Worm (Caenorhabditis elegans) whole organism, early embryonic: ENCODE data around the gene T24C12.4.

Experiments
- B0310.2 ChIP-seq: sonication (generic microtip); optimal IDR thresholded peaks from 2 replicates; lab custom pipeline; 2016; ENCODE audit warnings: mild to moderate bottlenecking, missing genetic modification characterization, missing compliant biosample characterization
- F13C5.2 ChIP-seq: sonication (generic microtip); optimal IDR thresholded peaks from 2 replicates; lab custom pipeline; 2017; ENCODE audit warnings: mild to moderate bottlenecking, missing genetic modification characterization, inconsistent platforms, missing compliant biosample characterization
- aly-1 ChIP-seq: sonication (generic microtip); optimal IDR thresholded peaks from 2 replicates; lab custom pipeline; 2016; ENCODE audit warnings: missing genetic modification characterization, missing compliant biosample characterization
- ama-1 ChIP-seq: fragments of 150-350 bp; optimal IDR thresholded peaks from 2 replicates; lab custom pipeline; 2014
- ceh-13 ChIP-seq: fragments of 200-800 bp; sonication (Bioruptor generic); optimal IDR thresholded peaks from 2 replicates; lab custom pipeline; 2018; ENCODE audit warnings: mild to moderate bottlenecking, missing genetic modification characterization, missing compliant biosample characterization
- ceh-36 ChIP-seq: sonication (generic microtip); optimal IDR thresholded peaks from 2 replicates; lab custom pipeline; 2016; ENCODE audit warnings: missing genetic modification characterization, inconsistent platforms, missing compliant biosample characterization
- ets-7 ChIP-seq: sonication (generic microtip); optimal IDR thresholded peaks from 2 replicates; lab custom pipeline; 2016; ENCODE audit warnings: missing genotype, missing genetic modification characterization, missing compliant biosample characterization
- flt-1 ChIP-seq: fragments of 200-800 bp; sonication (Bioruptor generic); IDR thresholded peaks from 2 replicates; pipeline ENCODE4 v1.3.6; 2022; ENCODE audit warnings: missing genetic modification characterization, missing compliant biosample characterization
- hmbx-1 ChIP-seq: sonication (generic microtip); optimal IDR thresholded peaks from 2 replicates; lab custom pipeline; 2016; ENCODE audit warnings: mild to moderate bottlenecking, missing genetic modification characterization, missing compliant biosample characterization
- hmg-4 ChIP-seq: fragments of 200-800 bp; sonication (Bioruptor generic); optimal IDR thresholded peaks from 2 replicates; lab custom pipeline; 2018; ENCODE audit warnings: mild to moderate bottlenecking, missing genetic modification characterization, missing compliant biosample characterization
- hnd-1 ChIP-seq: sonication (generic microtip); optimal IDR thresholded peaks from 2 replicates; lab custom pipeline; 2016; ENCODE audit warnings: missing genetic modification characterization, missing compliant biosample characterization
- pes-1 ChIP-seq: fragments of 200-800 bp; sonication (Bioruptor generic); IDR thresholded peaks from 2 replicates; pipeline ENCODE4 v1.3.6; 2022; ENCODE audit warnings: missing genetic modification reagents, missing genetic modification characterization, missing compliant biosample characterization
- scrt-1 ChIP-seq: fragments of 200-800 bp; sonication (Bioruptor generic); IDR thresholded peaks from 2 replicates; pipeline ENCODE4 v1.3.6; 2022; ENCODE audit warnings: missing genetic modification characterization, missing compliant biosample characterization
- sea-1 ChIP-seq: fragments of 200-800 bp; sonication (Bioruptor generic); conservative IDR thresholded peaks from 2 replicates; pipeline ENCODE4 v1.3.6; 2022; ENCODE audit warnings: missing genetic modification characterization, missing compliant biosample characterization
- tbx-11 ChIP-seq: fragments of 200-800 bp; sonication (Bioruptor generic); IDR thresholded peaks from 2 replicates; pipeline ENCODE4 v1.3.6; 2022; ENCODE audit warnings: missing genetic modification characterization, missing compliant biosample characterization
- tbx-37 ChIP-seq: fragments of 200-800 bp; sonication (Bioruptor generic); conservative IDR thresholded peaks from 2 replicates; pipeline ENCODE4 v1.3.6; 2022; ENCODE audit warnings: missing genetic modification reagents, missing genetic modification characterization, missing compliant biosample characterization
- tra-4 ChIP-seq: sonication (generic microtip); optimal IDR thresholded peaks from 2 replicates; lab custom pipeline; 2017; ENCODE audit warnings: missing genetic modification characterization, missing compliant biosample characterization

Gene T24C12.4

ce11 chrX:2229305-2230172, 24.7 kb upstream of the T24C12.4 start, which contains the start of gene lin-32:
lin-32 (minus strand) TSS chrX:2230122.
- TF ChIP-seq ets-7 (tag; lab: Kevin White, UChicago) (no peak), F13C5.2 (tag; lab: Kevin White, UChicago) (no peak), hnd-1 (tag; lab: Kevin White, UChicago) (no peak), aly-1 (tag; lab: Kevin White, UChicago) (no peak)

- TF ChIP-seq hmg-4 (GFP tag; lab: Kevin White, UChicago) (peak; percentile 90), sea-1 (GFP tag; lab: Robert Waterston, UW) (peak; percentile 87), pes-1 (GFP tag; lab: Robert Waterston, UW) (peak; percentile 89), ceh-13 (peak; percentile 61), F13C5.2 (tag; lab: Kevin White, UChicago) (peak; percentile 88), ets-7 (tag; lab: Kevin White, UChicago) (peak; percentile 12), ama-1 (lab: Kevin White, UChicago) (no peak), B0310.2 (tag; lab: Kevin White, UChicago) (peak; percentile 40), aly-1 (tag; lab: Kevin White, UChicago) (peak; percentile 58), hnd-1 (tag; lab: Kevin White, UChicago) (peak; percentile 70), tbx-37 (GFP tag; lab: Robert Waterston, UW) (peak; percentile 77), tra-4 (tag; lab: Kevin White, UChicago) (peak; percentile 66), tbx-11 (GFP tag; lab: Robert Waterston, UW) (peak; percentile 82), flt-1 (GFP tag; lab: Robert Waterston, UW) (peak; percentile 78), hmbx-1 (peak; percentile 66), ceh-36 (tag; lab: Kevin White, UChicago) (peak; percentile 74), scrt-1 (GFP tag; lab: Robert Waterston, UW) (peak; percentile 85)
Observed at ce11 chrX:2226875-2227355, 22.1 kb upstream of the T24C12.4 start.

DNA sequence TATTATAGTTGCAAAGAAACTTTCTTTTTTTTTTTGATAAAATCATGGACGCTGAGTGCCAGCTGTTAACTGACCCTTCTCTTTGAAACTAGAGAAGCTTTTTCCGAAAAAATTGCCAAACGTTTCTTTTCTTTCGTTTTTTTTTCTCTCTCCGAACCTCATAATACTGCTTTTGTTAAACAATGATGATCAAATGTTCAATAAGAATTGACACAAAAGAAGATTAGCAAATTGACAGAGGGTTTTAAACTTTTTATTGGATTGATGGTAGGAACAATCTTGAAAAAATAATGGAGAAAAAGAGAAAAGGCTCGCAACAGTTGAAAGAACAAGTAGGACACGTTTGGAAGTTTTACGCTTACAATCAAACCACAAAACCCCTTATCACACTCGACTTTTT, 16.0 kb upstream of the T24C12.4 start, which contains the start of gene hex-1:
Gene hex-1 (plus strand): TSS at position 301 of the 400 bp plus-strand sequence.
- TF ChIP-seq tbx-11 (GFP tag; lab: Robert Waterston, UW) (no peak), aly-1 (tag; lab: Kevin White, UChicago) (no peak), F13C5.2 (tag; lab: Kevin White, UChicago) (no peak), pes-1 (GFP tag; lab: Robert Waterston, UW) (no peak), scrt-1 (GFP tag; lab: Robert Waterston, UW) (no peak), sea-1 (GFP tag; lab: Robert Waterston, UW) (no peak), ceh-13 (no peak), ama-1 (lab: Kevin White, UChicago) (no peak), hnd-1 (tag; lab: Kevin White, UChicago) (no peak), ceh-36 (tag; lab: Kevin White, UChicago) (no peak), tra-4 (tag; lab: Kevin White, UChicago) (no peak), hmg-4 (GFP tag; lab: Kevin White, UChicago) (no peak), B0310.2 (tag; lab: Kevin White, UChicago) (no peak), hmbx-1 (no peak), flt-1 (GFP tag; lab: Robert Waterston, UW) (no peak), tbx-37 (GFP tag; lab: Robert Waterston, UW) (no peak), ets-7 (tag; lab: Kevin White, UChicago) (no peak)

ce11 chrX:2219453-2219852, 14.6 kb upstream of the T24C12.4 start:
- TF ChIP-seq hmg-4 (GFP tag; lab: Kevin White, UChicago), result no peak
- no peak for TF ChIP-seq ceh-36 (tag; lab: Kevin White, UChicago)
- TF ChIP-seq sea-1 (GFP tag; lab: Robert Waterston, UW), result no peak
- no peak for TF ChIP-seq ceh-13
- TF ChIP-seq aly-1 (tag; lab: Kevin White, UChicago), result no peak

- TF ChIP-seq F13C5.2 (tag; lab: Kevin White, UChicago) (no peak), flt-1 (GFP tag; lab: Robert Waterston, UW) (no peak), pes-1 (GFP tag; lab: Robert Waterston, UW) (no peak), sea-1 (GFP tag; lab: Robert Waterston, UW) (no peak), ceh-13 (no peak), B0310.2 (tag; lab: Kevin White, UChicago) (no peak), tbx-37 (GFP tag; lab: Robert Waterston, UW) (no peak), tbx-11 (GFP tag; lab: Robert Waterston, UW) (no peak), hnd-1 (tag; lab: Kevin White, UChicago) (no peak), hmg-4 (GFP tag; lab: Kevin White, UChicago) (no peak), ceh-36 (tag; lab: Kevin White, UChicago) (no peak), ama-1 (lab: Kevin White, UChicago) (no peak)
Observed at ce11 chrX:2219006-2219405, 14.1 kb upstream of the T24C12.4 start.

- TF ChIP-seq B0310.2 (tag; lab: Kevin White, UChicago) (no peak), hmbx-1 (no peak), scrt-1 (GFP tag; lab: Robert Waterston, UW) (peak; percentile 61; the same call in 1 of the 2 replicates), hmg-4 (GFP tag; lab: Kevin White, UChicago) (peak; percentile 31), ceh-36 (tag; lab: Kevin White, UChicago) (no peak), F13C5.2 (tag; lab: Kevin White, UChicago) (no peak), hnd-1 (tag; lab: Kevin White, UChicago) (no peak), tbx-37 (GFP tag; lab: Robert Waterston, UW) (no peak), sea-1 (GFP tag; lab: Robert Waterston, UW) (no peak), ceh-13 (no peak), pes-1 (GFP tag; lab: Robert Waterston, UW) (peak; percentile 30; the same call in 1 of the 2 replicates), ets-7 (tag; lab: Kevin White, UChicago) (no peak), aly-1 (tag; lab: Kevin White, UChicago) (peak; percentile 3), ama-1 (lab: Kevin White, UChicago) (no peak), tra-4 (tag; lab: Kevin White, UChicago) (no peak), tbx-11 (GFP tag; lab: Robert Waterston, UW) (no peak)
Observed at ce11 chrX:2216662-2217061, 11.8 kb upstream of the T24C12.4 start.
